Worm (Caenorhabditis elegans): ENCODE results near the gene T10D4.19.

T10D4.19 gene

DNA sequence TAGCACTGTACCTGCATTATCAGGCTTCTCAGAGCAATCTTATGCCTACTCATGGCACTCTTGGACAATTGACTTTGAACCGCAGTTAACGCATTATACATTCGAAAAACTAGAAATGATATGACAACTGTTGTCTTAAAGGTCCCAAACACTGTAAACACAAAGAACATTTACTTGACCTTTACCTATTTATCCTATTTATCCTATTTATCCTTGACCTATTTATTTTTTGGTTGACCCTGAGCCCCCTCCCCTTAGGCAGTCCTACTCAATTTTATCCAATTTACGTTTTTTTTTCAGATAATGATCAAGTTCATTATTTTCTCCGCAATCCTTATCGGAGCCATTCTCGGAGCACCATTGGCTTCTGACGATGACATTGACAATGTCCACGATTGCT lies at the start of gene T10D4.19, which contains the start of gene T10D4.14:
Gene T10D4.19 (plus strand): TSS at position 304 of the 400 bp plus-strand sequence.
Gene T10D4.14 (minus strand): TSS at position 101 of the 400 bp plus-strand sequence.
- no peak for TF ChIP-seq F13H6.1 (tag; optimal IDR thresholded peaks at IDR 0.05)
- no peak for TF ChIP-seq lsy-2 (tag; optimal IDR thresholded peaks at IDR 0.05)
- no peak for TF ChIP-seq mab-5 (tag; optimal IDR thresholded peaks at IDR 0.05)
- TF ChIP-seq aly-2 (tag; optimal IDR thresholded peaks at IDR 0.05) = no peak
- TF ChIP-seq lin-39 (tag; optimal IDR thresholded peaks at IDR 0.05) = no peak
- no peak for TF ChIP-seq nhr-12 (tag; optimal IDR thresholded peaks at IDR 0.05)
- no peak for TF ChIP-seq nhr-237 (tag; optimal IDR thresholded peaks at IDR 0.05)
- no peak for TF ChIP-seq ama-1 (optimal IDR thresholded peaks at IDR 0.05)
- TF ChIP-seq nhr-23 (tag; optimal IDR thresholded peaks at IDR 0.05) = no peak
- no peak for TF ChIP-seq ztf-11 (tag; optimal IDR thresholded peaks at IDR 0.05)
- TF ChIP-seq R02D3.7 (tag; optimal IDR thresholded peaks at IDR 0.05) = no peak
- no peak for TF ChIP-seq blmp-1 (tag; optimal IDR thresholded peaks at IDR 0.05; ENCODE audit: insufficient read depth)
- no peak for TF ChIP-seq egl-27 (tag; optimal IDR thresholded peaks at IDR 0.05)
- no peak for TF ChIP-seq lin-11 (tag; optimal IDR thresholded peaks at IDR 0.05)
- no peak for TF ChIP-seq gmeb-1 (tag; optimal IDR thresholded peaks at IDR 0.05)
- no peak for TF ChIP-seq peb-1 (tag; optimal IDR thresholded peaks at IDR 0.05)
- TF ChIP-seq sem-4 (tag; optimal IDR thresholded peaks at IDR 0.05) = no peak
- no peak for TF ChIP-seq sma-3 (GFP tag; optimal IDR thresholded peaks at IDR 0.05)
- no peak for TF ChIP-seq alr-1 (tag; optimal IDR thresholded peaks at IDR 0.05)

DNA sequence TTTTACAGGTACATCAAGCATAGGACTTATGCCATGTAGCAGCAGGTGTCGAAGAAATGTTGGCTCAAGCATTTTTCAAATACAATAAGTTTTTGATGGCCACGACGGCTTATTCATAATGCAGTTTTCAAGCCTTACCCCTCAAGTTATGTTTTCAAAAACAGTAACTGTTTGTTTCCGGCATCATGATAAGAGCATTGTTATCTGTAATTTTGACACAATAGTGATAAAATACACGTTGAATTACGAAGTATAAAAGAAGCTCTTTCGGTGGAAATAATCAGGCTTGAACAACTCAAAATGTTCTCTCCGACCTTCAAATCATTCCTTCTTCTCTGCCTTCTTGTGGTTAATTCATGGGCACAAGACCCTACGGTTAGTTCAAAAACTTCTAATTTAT lies 49.7 kb upstream of the T10D4.19 start, which contains the start of gene clec-121:
Gene clec-121 (plus strand): TSS at position 301 of the 400 bp plus-strand sequence.
- TF ChIP-seq sem-4 (tag; optimal IDR thresholded peaks at IDR 0.05) (no peak), nhr-77 (tag; optimal IDR thresholded peaks at IDR 0.05) (no peak), nhr-6 (tag; optimal IDR thresholded peaks at IDR 0.05) (no peak), nhr-12 (tag; optimal IDR thresholded peaks at IDR 0.05) (no peak), nhr-23 (tag; optimal IDR thresholded peaks at IDR 0.05) (no peak), mab-5 (tag; optimal IDR thresholded peaks at IDR 0.05) (no peak)

DNA sequence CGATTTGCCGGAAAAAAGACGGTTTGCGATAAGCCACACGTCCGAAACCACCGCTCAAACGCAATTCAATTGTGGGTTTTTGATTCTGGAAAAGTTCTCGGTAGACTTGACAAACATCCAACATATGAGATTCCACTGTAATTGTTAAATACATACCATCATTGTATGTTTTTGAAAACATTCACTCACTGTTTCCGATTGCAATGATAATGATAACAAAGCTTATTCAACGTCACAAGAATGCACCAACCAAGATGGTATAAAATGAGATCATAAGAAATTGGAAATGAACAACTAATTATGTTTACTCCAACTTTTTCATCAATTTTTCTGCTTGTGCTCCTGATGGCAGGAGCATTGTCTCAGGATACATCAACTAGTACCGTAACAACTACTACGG lies 46.0 kb upstream of the T10D4.19 start, which contains the start of gene clec-122:
Gene clec-122 (plus strand): TSS at position 301 of the 400 bp plus-strand sequence.
- TF ChIP-seq unc-55 (GFP tag; optimal IDR thresholded peaks at IDR 0.05) (no peak), elt-1 (tag; optimal IDR thresholded peaks at IDR 0.05) (no peak), nhr-21 (tag; optimal IDR thresholded peaks at IDR 0.05) (no peak), sem-4 (tag; optimal IDR thresholded peaks at IDR 0.05) (no peak), lin-11 (tag; optimal IDR thresholded peaks at IDR 0.05) (no peak), alr-1 (tag; optimal IDR thresholded peaks at IDR 0.05) (no peak), nhr-6 (tag; optimal IDR thresholded peaks at IDR 0.05) (no peak), nhr-11 (tag; optimal IDR thresholded peaks at IDR 0.05) (no peak)

DNA sequence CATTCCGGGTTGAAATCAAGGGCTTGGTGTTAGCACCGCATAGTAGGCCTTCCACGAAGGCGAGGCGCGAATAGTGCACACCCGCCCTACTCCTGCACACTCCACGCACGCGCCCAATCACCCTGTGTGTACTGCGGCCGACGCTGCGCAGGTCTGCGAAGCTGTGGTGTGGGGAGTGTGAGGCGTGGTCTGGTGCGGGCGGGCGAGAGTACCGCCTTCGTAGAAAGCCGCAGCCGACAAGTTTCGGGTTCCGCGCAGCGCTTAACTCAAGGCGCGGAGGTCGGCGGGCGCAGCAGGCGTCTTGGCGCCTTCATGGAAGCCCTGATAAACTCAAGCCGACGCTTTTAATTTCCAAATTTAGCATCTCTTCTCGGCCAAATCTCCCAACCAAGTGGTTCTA lies 43.6 kb upstream of the T10D4.19 start:
- TF ChIP-seq peb-1 (tag; optimal IDR thresholded peaks at IDR 0.05) (no peak), nhr-21 (tag; optimal IDR thresholded peaks at IDR 0.05) (no peak), ztf-4 (tag; optimal IDR thresholded peaks at IDR 0.05) (no peak), crh-2 (tag; optimal IDR thresholded peaks at IDR 0.05) (no peak)

DNA sequence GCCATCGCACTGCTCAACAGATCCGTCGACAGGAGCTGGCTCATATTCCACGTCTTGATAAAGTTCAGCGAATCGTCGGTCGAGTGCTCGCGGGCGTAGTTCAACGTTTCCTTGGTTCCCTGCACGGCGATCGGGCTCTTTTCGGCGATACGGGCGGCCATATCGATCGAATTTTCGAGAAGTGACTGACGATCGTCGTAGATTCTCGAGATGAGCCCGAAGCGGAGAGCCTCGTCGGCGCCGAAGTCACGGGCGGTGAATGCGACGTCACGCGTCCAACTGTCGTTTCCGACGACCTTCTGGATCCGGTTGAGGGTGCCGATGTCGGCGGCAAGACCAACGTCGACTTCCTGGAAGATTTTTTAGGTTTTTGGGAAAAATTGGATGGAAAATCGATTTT lies 42.2 kb upstream of the T10D4.19 start:
- TF ChIP-seq peb-1 (tag; optimal IDR thresholded peaks at IDR 0.05) = no peak
- no peak for TF ChIP-seq ZK546.5 (tag; optimal IDR thresholded peaks at IDR 0.05)
- TF ChIP-seq nhr-12 (tag; optimal IDR thresholded peaks at IDR 0.05) = no peak
- no peak for TF ChIP-seq ceh-16 (tag; optimal IDR thresholded peaks at IDR 0.05)
- TF ChIP-seq zag-1 (tag; optimal IDR thresholded peaks at IDR 0.05) = no peak
- TF ChIP-seq egl-27 (tag; optimal IDR thresholded peaks at IDR 0.05) = no peak
- TF ChIP-seq mab-5 (tag; optimal IDR thresholded peaks at IDR 0.05) = no peak
- no peak for TF ChIP-seq lin-13 (GFP tag; optimal IDR thresholded peaks at IDR 0.05)
- no peak for TF ChIP-seq sma-9 (GFP tag; optimal IDR thresholded peaks at IDR 0.05)
- TF ChIP-seq sma-9 (tag; optimal IDR thresholded peaks at IDR 0.05) = no peak
- no peak for TF ChIP-seq unc-62 (GFP tag; optimal IDR thresholded peaks at IDR 0.05)
- no peak for TF ChIP-seq ama-1 (optimal IDR thresholded peaks at IDR 0.05)
- TF ChIP-seq Y55F3AM.14 (GFP tag; optimal IDR thresholded peaks at IDR 0.05) = no peak

All from whole organism, L2 larva.